Worm (Caenorhabditis elegans): Measurements from ENCODE around the gene unc-98.

unc-98 gene

ce11 chrX:7536869-7537268 is 36.5 kb downstream of the unc-98 start:
- TF ChIP-seq lin-39 (tag; optimal IDR thresholded peaks at IDR 0.05) (no peak), unc-86 (tag; optimal IDR thresholded peaks at IDR 0.05) (no peak), elt-3 (tag; optimal IDR thresholded peaks at IDR 0.05) (no peak), ztf-11 (tag; optimal IDR thresholded peaks at IDR 0.05) (no peak), sptf-1 (tag; optimal IDR thresholded peaks at IDR 0.05) (no peak), egl-27 (tag; optimal IDR thresholded peaks at IDR 0.05) (no peak), ceh-8 (GFP tag; optimal IDR thresholded peaks at IDR 0.05) (no peak), unc-130 (tag; optimal IDR thresholded peaks at IDR 0.05) (no peak), zip-4 (GFP tag; optimal IDR thresholded peaks at IDR 0.05) (no peak), nhr-90 (tag; optimal IDR thresholded peaks at IDR 0.05; ENCODE audit: poor library complexity) (no peak)

ce11 chrX:7534454-7534853 is 39.0 kb downstream of the unc-98 start:
- TF ChIP-seq aly-2 (tag; optimal IDR thresholded peaks at IDR 0.05) (no peak), efl-1 (optimal IDR thresholded peaks at IDR 0.05) (no peak), efl-1 (GFP tag; optimal IDR thresholded peaks at IDR 0.05 in 1 of 2) (no peak), nhr-85 (tag) (no peak), nhr-12 (tag; optimal IDR thresholded peaks at IDR 0.05) (no peak), lin-15B (tag; optimal IDR thresholded peaks at IDR 0.05) (no peak), dpl-1 (GFP tag; optimal IDR thresholded peaks at IDR 0.05) (no peak), ceh-63 (GFP tag; optimal IDR thresholded peaks at IDR 0.05) (peak; percentile 71), blmp-1 (tag; optimal IDR thresholded peaks at IDR 0.05) (no peak)

- no peak for TF ChIP-seq aly-2 (tag; optimal IDR thresholded peaks at IDR 0.05)
- TF ChIP-seq pqm-1 (tag; optimal IDR thresholded peaks at IDR 0.05) = no peak
These were observed 40.8 kb downstream of the unc-98 start, which contains the start of gene ceh-14 for ce11 chrX:7532632-7533031. Gene ceh-14 (minus strand): TSS chrX:7532732.

ce11 chrX:7525271-7525670 is 48.1 kb downstream of the unc-98 start, which contains the start of gene F46C8.3:
Gene F46C8.3 (plus strand): TSS chrX:7525571.
- TF ChIP-seq C16A3.4 (tag; optimal IDR thresholded peaks at IDR 0.05) (no peak), dsc-1 (tag; optimal IDR thresholded peaks at IDR 0.05) (no peak), nhr-237 (tag; optimal IDR thresholded peaks at IDR 0.05) (no peak), nhr-11 (tag; optimal IDR thresholded peaks at IDR 0.05) (no peak), efl-1 (optimal IDR thresholded peaks at IDR 0.05) (no peak), efl-1 (GFP tag; optimal IDR thresholded peaks at IDR 0.05 in 1 of 2) (peak in 1 of 2 experiments; percentile 56), mep-1 (tag; optimal IDR thresholded peaks at IDR 0.05) (no peak), irx-1 (tag; optimal IDR thresholded peaks at IDR 0.05) (no peak), ceh-63 (GFP tag; optimal IDR thresholded peaks at IDR 0.05) (no peak), nhr-76 (tag; optimal IDR thresholded peaks at IDR 0.05) (no peak)

ce11 chrX:7523799-7524198 is 49.6 kb downstream of the unc-98 start:
- TF ChIP-seq ama-1 (optimal IDR thresholded peaks at IDR 0.05) = no peak
- peak; percentile 73 for TF ChIP-seq rnt-1 (tag; optimal IDR thresholded peaks at IDR 0.05)
- TF ChIP-seq lsy-2 (tag; optimal IDR thresholded peaks at IDR 0.05) = peak in 1 of 2 experiments; percentile 32
- peak; percentile 33 for TF ChIP-seq nhr-20 (tag; optimal IDR thresholded peaks at IDR 0.05)
- TF ChIP-seq lin-35 (GFP tag; optimal IDR thresholded peaks at IDR 0.05) = no peak
- TF ChIP-seq mef-2 (tag; optimal IDR thresholded peaks at IDR 0.05) = no peak
- peak; percentile 82 for TF ChIP-seq nhr-71 (tag; optimal IDR thresholded peaks at IDR 0.05)
- TF ChIP-seq lin-14 (GFP tag; optimal IDR thresholded peaks at IDR 0.05) = peak; percentile 82
- TF ChIP-seq nhr-77 (tag; optimal IDR thresholded peaks at IDR 0.05) = no peak
- TF ChIP-seq ceh-90 (tag; optimal IDR thresholded peaks at IDR 0.05) = no peak
- TF ChIP-seq aha-1 (tag; optimal IDR thresholded peaks at IDR 0.05) = no peak
- TF ChIP-seq pag-3 (tag; optimal IDR thresholded peaks at IDR 0.05; ENCODE audit: borderline replicate concordance, insufficient read depth) = peak; percentile 36
- TF ChIP-seq nhr-19 (GFP tag; conservative IDR thresholded peaks at IDR 0.05) = peak; percentile 36
- TF ChIP-seq ceh-8 (GFP tag; optimal IDR thresholded peaks at IDR 0.05) = no peak
- TF ChIP-seq pax-3 (tag; optimal IDR thresholded peaks at IDR 0.05) = no peak
- no peak for TF ChIP-seq nhr-85 (tag)
- no peak for TF ChIP-seq fos-1 (tag; optimal IDR thresholded peaks at IDR 0.05)
- TF ChIP-seq snu-23 (GFP tag; optimal IDR thresholded peaks at IDR 0.05) = peak; percentile 37

All from whole organism, L1 larva.